In genomic region chr3L:12115966-12116735, dm6 we compare ENCODE assay signal across 1 fruit fly cellular context.
TF ChIP-seq lines count a peak whose summit lies in the region.

vers (plus strand) TSS chr3L:12116101.

TF ChIP-seq in whole organism, embryonic, 481 proteins besides CTCF, POLR2A, EP300 and RAD21 (continued from another document):
- TF ChIP-seq tio (GFP tag; optimal IDR thresholded peaks at IDR 0.05; lab: Kevin White, UChicago) (no peak), CG15601 (tag; optimal IDR thresholded peaks at IDR 0.05; lab: Kevin White, UChicago) (no peak), CG17385 (GFP tag; optimal IDR thresholded peaks at IDR 0.05; lab: Kevin White, UChicago) (no peak), Drgx (GFP tag; IDR thresholded peaks at IDR 0.05; lab: Robert Waterston, UW) (no peak), CG18764 (GFP tag; optimal IDR thresholded peaks at IDR 0.05; lab: Kevin White, UChicago) (no peak), CG2889 (GFP tag; IDR thresholded peaks at IDR 0.05; lab: Robert Waterston, UW) (no peak), fru (optimal IDR thresholded peaks at IDR 0.05; lab: Kevin White, UChicago) (no peak), CG4328 (GFP tag; optimal IDR thresholded peaks at IDR 0.05; lab: Kevin White, UChicago) (no peak), ftz-f1 (GFP tag; optimal IDR thresholded peaks at IDR 0.05; lab: Kevin White, UChicago) (no peak), pum (GFP tag; optimal IDR thresholded peaks at IDR 0.05; lab: Kevin White, UChicago) (no peak), phol (tag; optimal IDR thresholded peaks at IDR 0.05; lab: Kevin White, UChicago) (peak; percentile 38), sim (GFP tag; IDR thresholded peaks at IDR 0.05; lab: Robert Waterston, UW) (no peak), unc-4 (GFP tag; IDR thresholded peaks at IDR 0.05; lab: Robert Waterston, UW; ENCODE audit: partially characterized antibody) (peak; percentile 98), CkIIα-i1 (GFP tag; IDR thresholded peaks at IDR 0.05; lab: Robert Waterston, UW) (no peak), CG1647 (GFP tag; optimal IDR thresholded peaks at IDR 0.05; lab: Kevin White, UChicago) (no peak), zen (tag; optimal IDR thresholded peaks at IDR 0.05; lab: Kevin White, UChicago) (peak; percentile 16), MESR4 (GFP tag; optimal IDR thresholded peaks at IDR 0.05; lab: Kevin White, UChicago) (peak; percentile 67), CG8765 (GFP tag; IDR thresholded peaks at IDR 0.05; lab: Robert Waterston, UW) (no peak), CG17612 (GFP tag; IDR thresholded peaks at IDR 0.05; lab: Robert Waterston, UW) (no peak), Ssrp (tag; optimal IDR thresholded peaks at IDR 0.05; lab: Kevin White, UChicago) (no peak), Vsx1 (GFP tag; optimal IDR thresholded peaks at IDR 0.05; lab: Kevin White, UChicago) (no peak), CG31441 (GFP tag; IDR thresholded peaks at IDR 0.05; lab: Robert Waterston, UW) (no peak), hb (GFP tag; IDR thresholded peaks at IDR 0.05; lab: Robert Waterston, UW; ENCODE audit: partially characterized antibody) (peak; percentile 84), Chrac-16 (GFP tag; optimal IDR thresholded peaks at IDR 0.05; lab: Kevin White, UChicago) (peak; percentile 6), Doc3 (GFP tag; IDR thresholded peaks at IDR 0.05; lab: Robert Waterston, UW; ENCODE audit: partially characterized antibody) (peak; percentile 91), CG11696 (GFP tag; IDR thresholded peaks at IDR 0.05; lab: Robert Waterston, UW) (no peak), PHDP (tag; optimal IDR thresholded peaks at IDR 0.05; lab: Kevin White, UChicago) (no peak), crp (GFP tag; optimal IDR thresholded peaks at IDR 0.05; lab: Kevin White, UChicago) (no peak), CG11456 (GFP tag; IDR thresholded peaks at IDR 0.05; lab: Robert Waterston, UW) (no peak), nau (GFP tag; optimal IDR thresholded peaks at IDR 0.05; lab: Kevin White, UChicago) (no peak), CoRest (tag; optimal IDR thresholded peaks at IDR 0.05; lab: Kevin White, UChicago) (peak; percentile 14), E2f1 (GFP tag; IDR thresholded peaks at IDR 0.05; lab: Robert Waterston, UW) (no peak), onecut (GFP tag; IDR thresholded peaks at IDR 0.05; lab: Robert Waterston, UW) (no peak), HLH4C (GFP tag; IDR thresholded peaks at IDR 0.05; lab: Robert Waterston, UW; ENCODE audit: partially characterized antibody) (peak; percentile 90), Hr51 (GFP tag; optimal IDR thresholded peaks at IDR 0.05; lab: Kevin White, UChicago) (no peak), az2 (GFP tag; optimal IDR thresholded peaks at IDR 0.05; lab: Kevin White, UChicago) (no peak), Hr3 (GFP tag; optimal IDR thresholded peaks at IDR 0.05; lab: Kevin White, UChicago) (no peak), disco-r (GFP tag; optimal IDR thresholded peaks at IDR 0.05; lab: Kevin White, UChicago) (no peak), grn (GFP tag; optimal IDR thresholded peaks at IDR 0.05; lab: Kevin White, UChicago) (no peak), CG7556 (GFP tag; optimal IDR thresholded peaks at IDR 0.05; lab: Kevin White, UChicago) (no peak), Taf1 (GFP tag; IDR thresholded peaks at IDR 0.05; lab: Robert Waterston, UW) (no peak), Xrp1 (GFP tag; IDR thresholded peaks at IDR 0.05; lab: Robert Waterston, UW) (peak; percentile 32; the same call in 1 of the 2 replicates), CG13296 (GFP tag; optimal IDR thresholded peaks at IDR 0.05; lab: Kevin White, UChicago) (peak; percentile 29), tx (GFP tag; optimal IDR thresholded peaks at IDR 0.05; lab: Kevin White, UChicago) (no peak), CG8478 (optimal IDR thresholded peaks at IDR 0.05; lab: Kevin White, UChicago) (no peak), CG42726 (GFP tag; IDR thresholded peaks at IDR 0.05; lab: Robert Waterston, UW; ENCODE audit: partially characterized antibody) (peak; percentile 76), CG12769 (tag; optimal IDR thresholded peaks at IDR 0.05; lab: Kevin White, UChicago) (no peak), CG4707 (GFP tag; optimal IDR thresholded peaks at IDR 0.05; lab: Kevin White, UChicago) (no peak), Oli (tag; optimal IDR thresholded peaks at IDR 0.05; lab: Kevin White, UChicago) (no peak), Hsf (GFP tag; optimal IDR thresholded peaks at IDR 0.05; lab: Kevin White, UChicago) (no peak), tna (GFP tag; IDR thresholded peaks at IDR 0.05; lab: Robert Waterston, UW; ENCODE audit: partially characterized antibody) (peak; percentile 83), Eip74EF (GFP tag; optimal IDR thresholded peaks at IDR 0.05; lab: Kevin White, UChicago) (no peak), Tbp (GFP tag; optimal IDR thresholded peaks at IDR 0.05; lab: Kevin White, UChicago) (no peak), CG7928 (GFP tag; optimal IDR thresholded peaks at IDR 0.05; lab: Kevin White, UChicago) (peak; percentile 92), emc (GFP tag; optimal IDR thresholded peaks at IDR 0.05; lab: Kevin White, UChicago) (no peak), Lpt (GFP tag; optimal IDR thresholded peaks at IDR 0.05; lab: Kevin White, UChicago) (no peak), CG7786 (GFP tag; optimal IDR thresholded peaks at IDR 0.05; lab: Kevin White, UChicago) (no peak), CG17802 (tag; optimal IDR thresholded peaks at IDR 0.05; lab: Kevin White, UChicago) (no peak), CG15696 (tag; optimal IDR thresholded peaks at IDR 0.05; lab: Kevin White, UChicago) (no peak), Opbp (GFP tag; IDR thresholded peaks at IDR 0.05; lab: Robert Waterston, UW; ENCODE audit: partially characterized antibody) (peak; percentile 95), CG3726 (GFP tag; IDR thresholded peaks at IDR 0.05; lab: Robert Waterston, UW) (no peak), CG4730 (GFP tag; IDR thresholded peaks at IDR 0.05; lab: Robert Waterston, UW) (no peak), CG10366 (GFP tag; IDR thresholded peaks at IDR 0.05; lab: Robert Waterston, UW) (no peak; the same call in 1 of the 2 replicates)
